Fruit fly (Drosophila melanogaster) whole organism, embryonic: Measurements from ENCODE around the gene Actn.

Source experiments
- C15 ChIP-seq: fragments of 200-800 bp; sonication (Bioruptor generic); IDR thresholded peaks from 3 replicates; pipeline ENCODE4 v1.3.6; 2022; ENCODE audit warnings: missing biosample characterization, missing genetic modification characterization
- CG10274 ChIP-seq: fragments of 200-800 bp; sonication (Bioruptor generic); optimal IDR thresholded peaks from 3 replicates; lab custom pipeline; 2017; ENCODE audit warnings: missing biosample characterization, mild to moderate bottlenecking, missing genetic modification characterization
- CG11093 ChIP-seq: fragments of 200-800 bp; sonication (Bioruptor generic); IDR thresholded peaks from 3 replicates; pipeline ENCODE4 v1.3.6; 2022; ENCODE audit warnings: missing biosample characterization, missing genetic modification characterization
- CG11723 ChIP-seq: fragments of 200-800 bp; sonication (Bioruptor generic); optimal IDR thresholded peaks from 2 replicates; lab custom pipeline; 2017; ENCODE audit warnings: missing biosample characterization, mild to moderate bottlenecking, missing genetic modification characterization
- CG13424 ChIP-seq: fragments of 200-800 bp; sonication (Bioruptor generic); optimal IDR thresholded peaks from 2 replicates; lab custom pipeline; 2019; ENCODE audit warnings: missing biosample characterization, mild to moderate bottlenecking, missing genetic modification characterization, moderate library complexity
- CG13624 ChIP-seq: fragments of 200-800 bp; sonication (Bioruptor generic); optimal IDR thresholded peaks from 2 replicates; lab custom pipeline; 2016; ENCODE audit warnings: missing biosample characterization, missing genetic modification characterization
- CG14050 ChIP-seq: fragments of 200-800 bp; sonication (Bioruptor generic); IDR thresholded peaks from 3 replicates; pipeline ENCODE4 v1.3.6; 2022; ENCODE audit warnings: missing biosample characterization, missing genetic modification characterization
- CG16779 ChIP-seq: fragments of 200-800 bp; sonication (Bioruptor generic); IDR thresholded peaks from 2 replicates; pipeline ENCODE4 v1.3.6; 2022; ENCODE audit warnings: missing biosample characterization, missing genetic modification characterization
- CG17186 ChIP-seq: fragments of 200-800 bp; sonication (Bioruptor generic); optimal IDR thresholded peaks from 3 replicates; lab custom pipeline; 2017; ENCODE audit warnings: missing biosample characterization, missing genetic modification reagents, missing genetic modification characterization
- CG17361 ChIP-seq: fragments of 200-800 bp; sonication (Bioruptor generic); IDR thresholded peaks from 3 replicates; pipeline ENCODE4 v1.3.6; 2022; ENCODE audit warnings: missing biosample characterization, missing genetic modification characterization
- CG18599 ChIP-seq: fragments of 200-800 bp; sonication (Bioruptor generic); optimal IDR thresholded peaks from 3 replicates; lab custom pipeline; 2017; ENCODE audit warnings: missing biosample characterization, missing genetic modification characterization, mild to moderate bottlenecking, moderate library complexity, missing genetic modification reagents
- CG2199 ChIP-seq: fragments of 200-800 bp; sonication (Bioruptor generic); IDR thresholded peaks from 3 replicates; pipeline ENCODE4 v1.3.6; 2022; ENCODE audit warnings: missing biosample characterization, missing genetic modification characterization
- CG2875 ChIP-seq: fragments of 200-800 bp; sonication (Bioruptor generic); optimal IDR thresholded peaks from 2 replicates; lab custom pipeline; 2017; ENCODE audit warnings: missing biosample characterization, mild to moderate bottlenecking, missing genetic modification characterization, missing genetic modification reagents
- CG34376 ChIP-seq: fragments of 200-800 bp; sonication (Bioruptor generic); optimal IDR thresholded peaks from 2 replicates; lab custom pipeline; 2018; ENCODE audit warnings: missing biosample characterization, mild to moderate bottlenecking, missing genetic modification characterization
- CG4328 ChIP-seq: fragments of 200-800 bp; sonication (Bioruptor generic); optimal IDR thresholded peaks from 3 replicates; lab custom pipeline; 2017; ENCODE audit warnings: missing biosample characterization, missing genetic modification reagents, missing genetic modification characterization
- CG4424 ChIP-seq: fragments of 200-800 bp; sonication (Bioruptor generic); optimal IDR thresholded peaks from 3 replicates; lab custom pipeline; 2016; ENCODE audit warnings: missing biosample characterization, missing genetic modification characterization
- CG6765 ChIP-seq: fragments of 200-800 bp; sonication (Bioruptor generic); optimal IDR thresholded peaks from 3 replicates; lab custom pipeline; 2017; ENCODE audit warnings: missing biosample characterization, mild to moderate bottlenecking, missing genetic modification characterization
- CG9932 ChIP-seq: fragments of 200-800 bp; sonication (Bioruptor generic); IDR thresholded peaks from 2 replicates; pipeline ENCODE4 v1.3.6; 2022; ENCODE audit warnings: missing biosample characterization, missing genetic modification characterization
- Camta ChIP-seq: fragments of 200-800 bp; sonication (Bioruptor generic); optimal IDR thresholded peaks from 2 replicates; lab custom pipeline; 2016; ENCODE audit warnings: missing biosample characterization, missing genetic modification characterization
- Dad ChIP-seq: fragments of 200-800 bp; sonication (Bioruptor generic); optimal IDR thresholded peaks from 3 replicates; lab custom pipeline; 2016; ENCODE audit warnings: missing biosample characterization, missing genetic modification characterization
- Dfd ChIP-seq, 2 experiments: fragments of >200 bp; optimal IDR thresholded peaks; 2 replicates each; lab custom pipeline; 2017; ENCODE audit warnings: missing biosample characterization in 2 of 2, missing genetic modification characterization in 2 of 2
- MBD-R2 ChIP-seq: fragments of 200-800 bp; sonication (Bioruptor generic); IDR thresholded peaks from 2 replicates; pipeline ENCODE4 v1.3.6; 2022; ENCODE audit warnings: missing biosample characterization, missing genetic modification characterization
- NFAT ChIP-seq: fragments of 200-800 bp; sonication (Bioruptor generic); IDR thresholded peaks from 2 replicates; pipeline ENCODE4 v1.3.6; 2022; ENCODE audit warnings: missing biosample characterization, missing genetic modification characterization
- Sox102F ChIP-seq: fragments of 200-800 bp; sonication (Bioruptor generic); optimal IDR thresholded peaks from 2 replicates; lab custom pipeline; 2018; ENCODE audit warnings: missing biosample characterization, mild to moderate bottlenecking, missing genetic modification characterization, moderate library complexity
- Trl ChIP-seq, 3 experiments: fragments of >200 bp in 2 of 3; fragments of 200-800 bp in 1 of 3; sonication (Bioruptor generic) in 1 of 3; optimal IDR thresholded peaks; 2 replicates in 1 of 3; 3 replicates in 2 of 3; lab custom pipeline; 2016 to 2017; ENCODE audit warnings: missing biosample characterization in 1 of 3, missing genetic modification characterization in 1 of 3
- bsh ChIP-seq, 2 experiments: fragments of 200-800 bp; sonication (Bioruptor generic); optimal IDR thresholded peaks; 2 replicates each; lab custom pipeline; 2017 to 2018; ENCODE audit warnings: mild to moderate bottlenecking in 2 of 2, missing biosample characterization in 2 of 2, missing genetic modification characterization in 2 of 2, moderate library complexity in 1 of 2
- crol ChIP-seq: fragments of 200-800 bp; sonication (Bioruptor generic); IDR thresholded peaks from 2 replicates; pipeline ENCODE4 v1.3.6; 2022; ENCODE audit warnings: missing biosample characterization, missing genetic modification characterization
- cwo ChIP-seq: fragments of 200-800 bp; sonication (Bioruptor generic); optimal IDR thresholded peaks from 3 replicates; lab custom pipeline; 2017; ENCODE audit warnings: missing biosample characterization, missing genetic modification characterization, mild to moderate bottlenecking, moderate library complexity, missing genetic modification reagents
- dm ChIP-seq: fragments of 200-800 bp; sonication (Bioruptor generic); optimal IDR thresholded peaks from 3 replicates; lab custom pipeline; 2016; ENCODE audit warnings: missing biosample characterization, missing genetic modification characterization
- ewg ChIP-seq: fragments of 200-800 bp; sonication (Bioruptor generic); optimal IDR thresholded peaks from 3 replicates; lab custom pipeline; 2017; ENCODE audit warnings: mild to moderate bottlenecking, missing biosample characterization, missing genetic modification reagents, missing genetic modification characterization
- exex ChIP-seq: fragments of 200-800 bp; sonication (Bioruptor generic); optimal IDR thresholded peaks from 4 replicates; lab custom pipeline; 2018; ENCODE audit warnings: missing biosample characterization, mild to moderate bottlenecking, missing genetic modification characterization, moderate library complexity
- ftz-f1 ChIP-seq: fragments of 200-800 bp; sonication (Bioruptor generic); optimal IDR thresholded peaks from 2 replicates; lab custom pipeline; 2016; ENCODE audit warnings: missing biosample characterization, missing genetic modification characterization
- insv ChIP-seq, 2 experiments: fragments of 200-800 bp; sonication (Bioruptor generic); optimal IDR thresholded peaks; 3 replicates each; lab custom pipeline; 2016 to 2018; ENCODE audit warnings: missing biosample characterization in 2 of 2, missing genetic modification characterization in 2 of 2
- jing ChIP-seq: fragments of 200-800 bp; sonication (Bioruptor generic); optimal IDR thresholded peaks from 2 replicates; lab custom pipeline; 2018; ENCODE audit warnings: missing biosample characterization, mild to moderate bottlenecking, missing genetic modification characterization
- knrl ChIP-seq: fragments of 200-800 bp; sonication (Bioruptor generic); IDR thresholded peaks from 3 replicates; pipeline ENCODE4 v1.3.6; 2022; ENCODE audit warnings: missing biosample characterization, missing genetic modification characterization; ENCODE audit not compliant: partially characterized antibody
- lbe ChIP-seq: fragments of 200-800 bp; sonication (Bioruptor generic); optimal IDR thresholded peaks from 2 replicates; lab custom pipeline; 2016; ENCODE audit warnings: missing biosample characterization, mild to moderate bottlenecking, missing genetic modification characterization
- nmo ChIP-seq: fragments of 200-800 bp; sonication (Bioruptor generic); optimal IDR thresholded peaks from 2 replicates; lab custom pipeline; 2018; ENCODE audit warnings: missing biosample characterization, mild to moderate bottlenecking, missing genetic modification characterization, moderate library complexity
- otp ChIP-seq: fragments of 200-800 bp; sonication (Bioruptor generic); IDR thresholded peaks from 3 replicates; pipeline ENCODE4, ENCODE4 v1.3.6; 2022; ENCODE audit warnings: missing biosample characterization, missing genetic modification characterization
- pan ChIP-seq, 4 experiments: fragments of >200 bp in 3 of 4; fragments of 200-800 bp in 1 of 4; sonication (Bioruptor generic) in 1 of 4; optimal IDR thresholded peaks in 3 of 4; IDR thresholded peaks in 1 of 4; 2 replicates each; pipeline versions ENCODE4 v1.3.6 to Lab custom; 2017 to 2022; ENCODE audit warnings: missing biosample characterization in 2 of 4, missing genetic modification characterization in 2 of 4, mixed read lengths in 1 of 4
- pfk ChIP-seq: fragments of 200-800 bp; sonication (Bioruptor generic); optimal IDR thresholded peaks from 2 replicates; lab custom pipeline; 2018; ENCODE audit warnings: missing biosample characterization, mild to moderate bottlenecking, missing genetic modification characterization, moderate library complexity
- pita ChIP-seq: fragments of 200-800 bp; sonication (Bioruptor generic); optimal IDR thresholded peaks from 2 replicates; lab custom pipeline; 2017; ENCODE audit warnings: missing biosample characterization, mild to moderate bottlenecking, missing genetic modification characterization
- ranshi ChIP-seq: fragments of 200-800 bp; sonication (Bioruptor generic); IDR thresholded peaks from 2 replicates; pipeline ENCODE4 v1.3.6; 2022; ENCODE audit warnings: missing biosample characterization, missing genetic modification characterization
- row ChIP-seq: fragments of 200-800 bp; sonication (Bioruptor generic); IDR thresholded peaks from 3 replicates; pipeline ENCODE4 v1.3.6; 2022; ENCODE audit warnings: missing biosample characterization, missing genetic modification characterization
- sens ChIP-seq: fragments of 200-800 bp; sonication (Bioruptor generic); peaks from one replicate; lab custom pipeline; 2016; ENCODE audit warnings: missing biosample characterization, missing genetic modification characterization
- sima ChIP-seq: fragments of 200-800 bp; sonication (Bioruptor generic); optimal IDR thresholded peaks from 2 replicates; lab custom pipeline; 2016; ENCODE audit warnings: missing biosample characterization, missing genetic modification characterization
- tx ChIP-seq: fragments of 200-800 bp; sonication (Bioruptor generic); optimal IDR thresholded peaks from 2 replicates; lab custom pipeline; 2016; ENCODE audit warnings: missing biosample characterization, missing genetic modification characterization
- unpg ChIP-seq: fragments of 200-800 bp; sonication (Bioruptor generic); optimal IDR thresholded peaks from 3 replicates; lab custom pipeline; 2018; ENCODE audit warnings: missing biosample characterization, mild to moderate bottlenecking, missing genetic modification characterization, moderate library complexity
- yki ChIP-seq: fragments of >200 bp; optimal IDR thresholded peaks from 3 replicates; lab custom pipeline; 2018
- z ChIP-seq: fragments of 200-800 bp; sonication (Bioruptor generic); IDR thresholded peaks from 3 replicates; pipeline ENCODE4 v1.3.6; 2022; ENCODE audit warnings: missing biosample characterization, missing genetic modification characterization
- zf30C ChIP-seq: fragments of 200-800 bp; sonication (Bioruptor generic); optimal IDR thresholded peaks from 3 replicates; lab custom pipeline; 2018; ENCODE audit warnings: missing biosample characterization, mild to moderate bottlenecking, missing genetic modification characterization
- zfh1 ChIP-seq: fragments of 200-800 bp; sonication (Bioruptor generic); IDR thresholded peaks from 3 replicates; pipeline ENCODE4 v1.3.6; 2022; ENCODE audit warnings: missing biosample characterization, missing genetic modification characterization
- zfh2 ChIP-seq: fragments of 200-800 bp; sonication (Bioruptor generic); optimal IDR thresholded peaks from 2 replicates; lab custom pipeline; 2016; ENCODE audit warnings: missing biosample characterization, missing genetic modification characterization

Actn gene

dm6 chrX:2088798-2089197 is 46.7 kb upstream of the Actn start (continued):
- no peak for TF ChIP-seq CG10274 (GFP tag; lab: Kevin White, UChicago)
- no peak for TF ChIP-seq CG9932 (GFP tag; lab: Robert Waterston, UW)
- TF ChIP-seq NFAT (GFP tag; lab: Robert Waterston, UW): no peak
- TF ChIP-seq CG18599: peak; percentile 26
- no peak for TF ChIP-seq CG2199 (GFP tag; lab: Robert Waterston, UW)
- TF ChIP-seq ewg: no peak
- TF ChIP-seq ranshi (GFP tag; lab: Robert Waterston, UW): no peak
- no peak for TF ChIP-seq unpg (GFP tag; lab: Kevin White, UChicago)
- TF ChIP-seq CG16779 (GFP tag; lab: Robert Waterston, UW): no peak
- no peak for TF ChIP-seq bsh (GFP tag; optimal IDR thresholded peaks at IDR 0.05; lab: Kevin White, UChicago)
- TF ChIP-seq CG2875: no peak
- TF ChIP-seq tx (GFP tag; lab: Kevin White, UChicago): no peak
- TF ChIP-seq Camta (GFP tag; lab: Kevin White, UChicago): no peak
- TF ChIP-seq Dfd (GFP tag; optimal IDR thresholded peaks at IDR 0.05; lab: Kevin White, UChicago): no peak
- no peak for TF ChIP-seq cwo (GFP tag; lab: Kevin White, UChicago)
- no peak for TF ChIP-seq yki (lab: Kevin White, UChicago)
- TF ChIP-seq row (GFP tag; lab: Robert Waterston, UW): 0 out of 3 replicates have a peak, but pooled peaks have one; percentile 12
- no peak for TF ChIP-seq crol (GFP tag; lab: Robert Waterston, UW)
- no peak for TF ChIP-seq CG11723 (GFP tag; lab: Kevin White, UChicago)
- no peak for TF ChIP-seq CG14050 (GFP tag; lab: Robert Waterston, UW)
- no peak for TF ChIP-seq zfh1 (GFP tag; lab: Robert Waterston, UW)
- TF ChIP-seq pan (optimal IDR thresholded peaks at IDR 0.05; lab: Kevin White, UChicago): no peak
- peak in 1 of 2 experiments; percentile 6 for TF ChIP-seq pan (GFP tag; optimal IDR thresholded peaks at IDR 0.05 in 1 of 2, IDR thresholded peaks at IDR 0.05 in 1 of 2)
- TF ChIP-seq CG13424 (tag; lab: Kevin White, UChicago): no peak
- TF ChIP-seq zf30C (GFP tag; lab: Kevin White, UChicago): no peak
- TF ChIP-seq jing (GFP tag; lab: Kevin White, UChicago): no peak
- no peak for TF ChIP-seq CG34376
- peak; percentile 26 for TF ChIP-seq ftz-f1 (GFP tag; lab: Kevin White, UChicago)
- no peak for TF ChIP-seq CG11093 (GFP tag; lab: Robert Waterston, UW)
- no peak for TF ChIP-seq CG4424 (GFP tag; lab: Kevin White, UChicago)
- TF ChIP-seq otp (GFP tag; lab: Robert Waterston, UW): no peak
- no peak for TF ChIP-seq exex (tag; lab: Kevin White, UChicago)
- no peak for TF ChIP-seq pfk (GFP tag; lab: Kevin White, UChicago)
- no peak for TF ChIP-seq zfh2
- no peak for TF ChIP-seq dm (GFP tag; lab: Kevin White, UChicago)
- TF ChIP-seq CG4328 (GFP tag; lab: Kevin White, UChicago): no peak
- TF ChIP-seq nmo (GFP tag; lab: Kevin White, UChicago): no peak
- TF ChIP-seq pita (GFP tag; lab: Kevin White, UChicago): no peak
- no peak for TF ChIP-seq Dad (GFP tag; lab: Kevin White, UChicago)
- TF ChIP-seq sima (GFP tag; lab: Kevin White, UChicago): no peak
- TF ChIP-seq C15 (GFP tag; lab: Robert Waterston, UW): no peak
- TF ChIP-seq Trl (optimal IDR thresholded peaks at IDR 0.05; lab: Kevin White, UChicago): no peak
- no peak for TF ChIP-seq Trl (GFP tag; optimal IDR thresholded peaks at IDR 0.05; lab: Kevin White, UChicago)
- no peak for TF ChIP-seq CG6765 (GFP tag; lab: Kevin White, UChicago)
- no peak for TF ChIP-seq z
- TF ChIP-seq lbe: no peak
- no peak for TF ChIP-seq insv (GFP tag; optimal IDR thresholded peaks at IDR 0.05; lab: Kevin White, UChicago)
- peak; percentile 8 for TF ChIP-seq sens (GFP tag; lab: Kevin White, UChicago)
- no peak for TF ChIP-seq knrl (GFP tag; lab: Robert Waterston, UW)
- no peak for TF ChIP-seq CG13624 (GFP tag; lab: Kevin White, UChicago)
- no peak for TF ChIP-seq MBD-R2 (GFP tag; lab: Robert Waterston, UW)
- TF ChIP-seq Sox102F (GFP tag; lab: Kevin White, UChicago): no peak
- no peak for TF ChIP-seq CG17186 (GFP tag; lab: Kevin White, UChicago)
- no peak for TF ChIP-seq CG17361
